Fruit fly (Drosophila melanogaster) whole organism, embryonic: ENCODE measurements around the gene kdn.
A peak's percentile ranks its signal among the peaks of the same experiment; 100 is the strongest.

ENCODE experiments used
- Atf6 ChIP-seq: fragments of 200-800 bp; sonication (Bioruptor generic); IDR thresholded peaks from 2 replicates; pipeline ENCODE4 v1.3.6; 2022; ENCODE audit warnings: missing biosample characterization, missing genetic modification characterization
- BEAF-32 ChIP-seq: fragments of 200-800 bp; sonication (Bioruptor generic); optimal IDR thresholded peaks from 3 replicates; lab custom pipeline; 2017; ENCODE audit warnings: missing biosample characterization, missing genetic modification characterization, mild to moderate bottlenecking, moderate library complexity, missing genetic modification reagents
- CG10431 ChIP-seq: fragments of 200-800 bp; sonication (Bioruptor generic); optimal IDR thresholded peaks from 3 replicates; lab custom pipeline; 2018; ENCODE audit warnings: missing biosample characterization, mild to moderate bottlenecking, missing genetic modification characterization
- CG12391 ChIP-seq: fragments of 200-800 bp; sonication (Bioruptor generic); optimal IDR thresholded peaks from 3 replicates; lab custom pipeline; 2018; ENCODE audit warnings: missing biosample characterization, mild to moderate bottlenecking, missing genetic modification characterization, moderate library complexity
- CG12659 ChIP-seq: fragments of 200-800 bp; sonication (Bioruptor generic); optimal IDR thresholded peaks from 3 replicates; lab custom pipeline; 2017; ENCODE audit warnings: mild to moderate bottlenecking, missing biosample characterization, missing genetic modification reagents, missing genetic modification characterization
- CG14050 ChIP-seq: fragments of 200-800 bp; sonication (Bioruptor generic); IDR thresholded peaks from 3 replicates; pipeline ENCODE4 v1.3.6; 2022; ENCODE audit warnings: missing biosample characterization, missing genetic modification characterization
- CG14710 ChIP-seq: fragments of 200-800 bp; sonication (Bioruptor generic); optimal IDR thresholded peaks from 3 replicates; lab custom pipeline; 2019; ENCODE audit warnings: missing biosample characterization, mild to moderate bottlenecking, missing genetic modification characterization, moderate library complexity
- CG15514 ChIP-seq: fragments of 200-800 bp; sonication (Bioruptor generic); optimal IDR thresholded peaks from 3 replicates; lab custom pipeline; 2017; ENCODE audit warnings: missing biosample characterization, missing genetic modification characterization, mild to moderate bottlenecking, moderate library complexity, missing genetic modification reagents
- CG17361 ChIP-seq: fragments of 200-800 bp; sonication (Bioruptor generic); IDR thresholded peaks from 3 replicates; pipeline ENCODE4 v1.3.6; 2022; ENCODE audit warnings: missing biosample characterization, missing genetic modification characterization
- CG17829 ChIP-seq: fragments of 200-800 bp; optimal IDR thresholded peaks from 2 replicates; lab custom pipeline; 2019; ENCODE audit warnings: missing biosample characterization, mild to moderate bottlenecking, missing genetic modification characterization, moderate library complexity
- CG2116 ChIP-seq: fragments of 200-800 bp; sonication (Bioruptor generic); optimal IDR thresholded peaks from 3 replicates; lab custom pipeline; 2018; ENCODE audit warnings: missing biosample characterization, mild to moderate bottlenecking, missing genetic modification characterization
- CG2202 ChIP-seq: fragments of 200-800 bp; sonication (Bioruptor generic); optimal IDR thresholded peaks from 2 replicates; lab custom pipeline; 2018; ENCODE audit warnings: missing biosample characterization, mild to moderate bottlenecking, missing genetic modification characterization
- CG31441 ChIP-seq: fragments of 200-800 bp; sonication (Bioruptor generic); IDR thresholded peaks from 2 replicates; pipeline ENCODE4 v1.3.6; 2022; ENCODE audit warnings: missing biosample characterization, missing genetic modification characterization
- CG33557 ChIP-seq: fragments of 200-800 bp; sonication (Bioruptor generic); optimal IDR thresholded peaks from 2 replicates; lab custom pipeline; 2019; ENCODE audit warnings: missing biosample characterization, mild to moderate bottlenecking, missing genetic modification characterization, moderate library complexity
- CG4328 ChIP-seq: fragments of 200-800 bp; sonication (Bioruptor generic); optimal IDR thresholded peaks from 3 replicates; lab custom pipeline; 2017; ENCODE audit warnings: missing biosample characterization, missing genetic modification reagents, missing genetic modification characterization
- CG4617 ChIP-seq: fragments of 200-800 bp; sonication (Bioruptor generic); optimal IDR thresholded peaks from 3 replicates; lab custom pipeline; 2016; ENCODE audit warnings: missing biosample characterization, missing genetic modification characterization, borderline replicate concordance
- CG8290 ChIP-seq, 3 experiments: fragments of 200-800 bp; sonication (Bioruptor generic); optimal IDR thresholded peaks; 2 replicates each; lab custom pipeline; 2016 to 2019; ENCODE audit warnings: missing biosample characterization in 3 of 3, missing genetic modification characterization in 3 of 3, mild to moderate bottlenecking in 2 of 3, moderate library complexity in 1 of 3
- CG8478 ChIP-seq: fragments of >200 bp; optimal IDR thresholded peaks from 2 replicates; lab custom pipeline; 2018
- CG8924 ChIP-seq: fragments of 200-800 bp; optimal IDR thresholded peaks from 3 replicates; lab custom pipeline; 2019; ENCODE audit warnings: missing biosample characterization, mild to moderate bottlenecking, missing genetic modification characterization, moderate library complexity
- CG9609 ChIP-seq: fragments of 200-800 bp; sonication (Bioruptor generic); optimal IDR thresholded peaks from 3 replicates; lab custom pipeline; 2016; ENCODE audit warnings: missing biosample characterization, missing genetic modification characterization
- CG9797 ChIP-seq: fragments of 200-800 bp; sonication (Bioruptor generic); optimal IDR thresholded peaks from 3 replicates; lab custom pipeline; 2018; ENCODE audit warnings: missing biosample characterization, mild to moderate bottlenecking, missing genetic modification characterization
- CoRest ChIP-seq: fragments of 200-800 bp; sonication (Bioruptor generic); optimal IDR thresholded peaks from 3 replicates; lab custom pipeline; 2018; ENCODE audit warnings: missing biosample characterization, mild to moderate bottlenecking, missing genetic modification characterization, moderate library complexity
- Dll ChIP-seq: fragments of 200-800 bp; sonication (Bioruptor generic); IDR thresholded peaks from 4 replicates; pipeline ENCODE4 v1.3.6; 2022; ENCODE audit warnings: missing biosample characterization, missing genetic modification characterization; ENCODE audit not compliant: partially characterized antibody
- Dp ChIP-seq: fragments of 200-800 bp; sonication (Bioruptor generic); optimal IDR thresholded peaks from 2 replicates; lab custom pipeline; 2018; ENCODE audit warnings: missing biosample characterization, mild to moderate bottlenecking, missing genetic modification characterization, moderate library complexity
- Dref ChIP-seq: fragments of 200-800 bp; sonication (Bioruptor generic); IDR thresholded peaks from 2 replicates; pipeline ENCODE4 v1.3.6; 2022; ENCODE audit warnings: missing biosample characterization, missing genetic modification characterization
- E2f2 ChIP-seq: fragments of 200-800 bp; sonication (Bioruptor generic); IDR thresholded peaks from 2 replicates; pipeline ENCODE4 v1.3.6; 2022; ENCODE audit warnings: missing biosample characterization, missing genetic modification characterization
- ERR ChIP-seq: fragments of 200-800 bp; sonication (Bioruptor generic); optimal IDR thresholded peaks from 2 replicates; lab custom pipeline; 2016; ENCODE audit warnings: missing biosample characterization, missing genetic modification characterization
- Elba2 ChIP-seq: fragments of 200-800 bp; sonication (Bioruptor generic); optimal IDR thresholded peaks from 3 replicates; lab custom pipeline; 2016; ENCODE audit warnings: missing biosample characterization, missing genetic modification characterization
- Ets97D ChIP-seq: fragments of 200-800 bp; sonication (Bioruptor generic); optimal IDR thresholded peaks from 3 replicates; lab custom pipeline; 2016; ENCODE audit warnings: missing biosample characterization, missing genetic modification characterization
- Hmx ChIP-seq: fragments of 200-800 bp; sonication (Bioruptor generic); optimal IDR thresholded peaks from 2 replicates; lab custom pipeline; 2016; ENCODE audit warnings: missing biosample characterization, missing genetic modification characterization
- Lhr ChIP-seq: fragments of 200-800 bp; sonication (Bioruptor generic); optimal IDR thresholded peaks from 3 replicates; lab custom pipeline; 2017; ENCODE audit warnings: mild to moderate bottlenecking, missing biosample characterization, missing genetic modification reagents, missing genetic modification characterization
- Stat92E ChIP-seq, 3 experiments: fragments of >200 bp in 2 of 3; fragments of 200-800 bp in 1 of 3; sonication (Bioruptor generic) in 1 of 3; optimal IDR thresholded peaks; 2 replicates each; lab custom pipeline; 2017 to 2019; ENCODE audit warnings: missing biosample characterization in 3 of 3, missing genetic modification characterization in 3 of 3, mild to moderate bottlenecking in 1 of 3, moderate library complexity in 1 of 3
- YL-1 ChIP-seq: fragments of 200-800 bp; sonication (Bioruptor generic); optimal IDR thresholded peaks from 3 replicates; lab custom pipeline; 2017; ENCODE audit warnings: missing biosample characterization, mild to moderate bottlenecking, missing genetic modification characterization
- aop ChIP-seq: fragments of 200-800 bp; sonication (Bioruptor generic); IDR thresholded peaks from 2 replicates; pipeline ENCODE4 v1.3.6; 2022; ENCODE audit warnings: missing biosample characterization, missing genetic modification characterization
- ewg ChIP-seq: fragments of 200-800 bp; sonication (Bioruptor generic); optimal IDR thresholded peaks from 3 replicates; lab custom pipeline; 2017; ENCODE audit warnings: mild to moderate bottlenecking, missing biosample characterization, missing genetic modification reagents, missing genetic modification characterization
- gsb ChIP-seq: fragments of 200-800 bp; sonication (Bioruptor generic); IDR thresholded peaks from 2 replicates; pipeline ENCODE4 v1.3.6; 2022; ENCODE audit warnings: missing biosample characterization, missing genetic modification characterization
- hbn ChIP-seq: fragments of 200-800 bp; sonication (Bioruptor generic); IDR thresholded peaks from 2 replicates; pipeline ENCODE4 v1.3.6; 2022; ENCODE audit warnings: missing biosample characterization, missing genetic modification characterization; ENCODE audit not compliant: partially characterized antibody
- insv ChIP-seq, 2 experiments: fragments of 200-800 bp; sonication (Bioruptor generic); optimal IDR thresholded peaks; 3 replicates each; lab custom pipeline; 2016 to 2018; ENCODE audit warnings: missing biosample characterization in 2 of 2, missing genetic modification characterization in 2 of 2
- knrl ChIP-seq: fragments of 200-800 bp; sonication (Bioruptor generic); IDR thresholded peaks from 3 replicates; pipeline ENCODE4 v1.3.6; 2022; ENCODE audit warnings: missing biosample characterization, missing genetic modification characterization; ENCODE audit not compliant: partially characterized antibody
- phol ChIP-seq: fragments of 200-800 bp; sonication (Bioruptor generic); optimal IDR thresholded peaks from 3 replicates; lab custom pipeline; 2018; ENCODE audit warnings: missing biosample characterization, mild to moderate bottlenecking, missing genetic modification characterization, moderate library complexity
- pzg ChIP-seq: fragments of 200-800 bp; sonication (Bioruptor generic); optimal IDR thresholded peaks from 3 replicates; lab custom pipeline; 2018; ENCODE audit warnings: missing biosample characterization, mild to moderate bottlenecking, missing genetic modification characterization, moderate library complexity
- row ChIP-seq: fragments of 200-800 bp; sonication (Bioruptor generic); IDR thresholded peaks from 3 replicates; pipeline ENCODE4 v1.3.6; 2022; ENCODE audit warnings: missing biosample characterization, missing genetic modification characterization
- stwl ChIP-seq: fragments of 200-800 bp; sonication (Bioruptor generic); optimal IDR thresholded peaks from 3 replicates; lab custom pipeline; 2018; ENCODE audit warnings: missing biosample characterization, mild to moderate bottlenecking, missing genetic modification characterization, moderate library complexity
- trem ChIP-seq: fragments of 200-800 bp; optimal IDR thresholded peaks from 3 replicates; lab custom pipeline; 2019; ENCODE audit warnings: missing biosample characterization, mild to moderate bottlenecking, missing genetic modification characterization, moderate library complexity
- vvl ChIP-seq: fragments of 200-800 bp; sonication (Bioruptor generic); IDR thresholded peaks from 2 replicates; pipeline ENCODE4 v1.3.6; 2022; ENCODE audit warnings: missing biosample characterization, missing genetic modification characterization
- wek ChIP-seq: fragments of 200-800 bp; sonication (Bioruptor generic); optimal IDR thresholded peaks from 3 replicates; lab custom pipeline; 2018; ENCODE audit warnings: missing biosample characterization, mild to moderate bottlenecking, missing genetic modification characterization, moderate library complexity

kdn gene

dm6 chrX:6361215-6361614 lies 10.8 kb downstream of the kdn start (continued):
- TF ChIP-seq Dll (GFP tag; lab: Robert Waterston, UW) (0 out of 4 replicates have a peak, but pooled peaks have one; percentile 18), Hmx (no peak)

- no peak for TF ChIP-seq CG10431 (GFP tag; lab: Kevin White, UChicago)
- no peak for TF ChIP-seq CG4328 (GFP tag; lab: Kevin White, UChicago)
- peak; percentile 13; the same call in 1 of the 2 replicates for TF ChIP-seq vvl (GFP tag; lab: Robert Waterston, UW)
- 0 out of 2 replicates have a peak, but pooled peaks have one; percentile 34 for TF ChIP-seq Dref (GFP tag; lab: Robert Waterston, UW)
- TF ChIP-seq phol (tag; lab: Kevin White, UChicago): peak; percentile 52
- no peak for TF ChIP-seq CG14050 (GFP tag; lab: Robert Waterston, UW)
- peak; percentile 40 for TF ChIP-seq CoRest (tag; lab: Kevin White, UChicago)
- TF ChIP-seq aop (GFP tag; lab: Robert Waterston, UW): no peak
- no peak for TF ChIP-seq CG33557
- TF ChIP-seq Elba2 (GFP tag; lab: Kevin White, UChicago): peak; percentile 48
- peak; percentile 13 for TF ChIP-seq CG2116 (GFP tag; lab: Kevin White, UChicago)
- TF ChIP-seq Atf6 (GFP tag; lab: Robert Waterston, UW): no peak
- peak; percentile 21 for TF ChIP-seq CG15514 (GFP tag; lab: Kevin White, UChicago)
- TF ChIP-seq CG8924 (tag; lab: Kevin White, UChicago): peak; percentile 97
- peak; percentile 57 for TF ChIP-seq Dp (GFP tag; lab: Kevin White, UChicago)
- peak; percentile 64 for TF ChIP-seq pzg
- peak; percentile 39 for TF ChIP-seq CG4617 (GFP tag; lab: Kevin White, UChicago)
- TF ChIP-seq BEAF-32 (GFP tag; lab: Kevin White, UChicago): peak; percentile 39
- TF ChIP-seq hbn (GFP tag; lab: Robert Waterston, UW): peak; percentile 30
- peak; percentile 6 for TF ChIP-seq Ets97D (GFP tag; lab: Kevin White, UChicago)
- TF ChIP-seq CG2202 (tag; lab: Kevin White, UChicago): no peak
- TF ChIP-seq YL-1: peak; percentile 60
- no peak for TF ChIP-seq CG17361 (GFP tag; lab: Robert Waterston, UW)
- no peak for TF ChIP-seq CG8478
- no peak for TF ChIP-seq ewg (GFP tag; lab: Kevin White, UChicago)
- TF ChIP-seq CG31441 (GFP tag; lab: Robert Waterston, UW): 0 out of 2 replicates have a peak, but pooled peaks have one; percentile 9
- peak; percentile 43 for TF ChIP-seq CG8290 (GFP tag; optimal IDR thresholded peaks at IDR 0.05; lab: Kevin White, UChicago)
- TF ChIP-seq CG8290 (tag; optimal IDR thresholded peaks at IDR 0.05; lab: Kevin White, UChicago): no peak
- peak; percentile 60 for TF ChIP-seq Lhr (GFP tag; lab: Kevin White, UChicago)
- peak; percentile 7 for TF ChIP-seq CG17829 (tag; lab: Kevin White, UChicago)
- no peak for TF ChIP-seq gsb (GFP tag; lab: Robert Waterston, UW)
- TF ChIP-seq Stat92E (GFP tag; optimal IDR thresholded peaks at IDR 0.05; lab: Kevin White, UChicago): no peak
- peak; percentile 71 for TF ChIP-seq CG9797
- TF ChIP-seq ERR (GFP tag; lab: Kevin White, UChicago): no peak
- peak; percentile 63 for TF ChIP-seq E2f2 (GFP tag; lab: Robert Waterston, UW)
- TF ChIP-seq knrl: peak; percentile 22; the same call in 1 of the 3 replicates
- TF ChIP-seq CG12659 (GFP tag; lab: Kevin White, UChicago): peak; percentile 24
- TF ChIP-seq trem (tag; lab: Kevin White, UChicago): peak; percentile 31
- peak; percentile 6; the same call in 1 of the 3 replicates for TF ChIP-seq row
- TF ChIP-seq wek: no peak
- TF ChIP-seq CG12391 (tag; lab: Kevin White, UChicago): peak; percentile 10
- TF ChIP-seq CG14710 (tag; lab: Kevin White, UChicago): peak; percentile 94
- TF ChIP-seq stwl: peak; percentile 97
- TF ChIP-seq insv (GFP tag; optimal IDR thresholded peaks at IDR 0.05; lab: Kevin White, UChicago): peak; percentile 52 to 96
- no peak for TF ChIP-seq CG9609 (GFP tag; lab: Kevin White, UChicago)
Observed at dm6 chrX:6365632-6366356, 15.4 kb downstream of the kdn start, which contains the start of the genes swa and Marf. swa (minus strand) TSS chrX:6365708. Marf (plus strand) TSS chrX:6365949.
